Worm (Caenorhabditis elegans): ENCODE results near the gene C16B8.4.

DNA sequence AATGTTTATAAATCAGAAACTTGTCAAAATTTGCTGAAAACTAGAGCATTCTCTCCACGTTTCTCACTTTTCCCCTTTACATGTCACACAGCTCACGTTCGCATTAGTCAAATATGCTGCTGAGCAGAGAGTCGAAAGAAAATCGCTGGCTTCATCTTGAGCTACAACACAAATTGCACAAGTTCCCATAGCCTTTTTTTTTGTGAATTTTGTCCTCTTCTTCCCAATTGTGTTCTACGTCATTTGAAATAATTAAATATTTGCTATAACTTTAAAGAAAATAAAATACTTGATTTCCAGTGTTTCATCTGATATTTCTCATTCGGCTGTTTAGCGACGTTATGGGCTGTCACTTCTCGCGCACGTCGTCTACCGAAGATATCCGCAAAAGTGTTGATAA, 23.6 kb upstream of the C16B8.4 start, which contains the start of gene R02E12.5:
- TF ChIP-seq elt-2 (tag; optimal IDR thresholded peaks at IDR 0.05) (no peak), mdl-1 (tag; optimal IDR thresholded peaks at IDR 0.05) (no peak), aly-2 (tag; optimal IDR thresholded peaks at IDR 0.05) (no peak), ceh-82 (tag; optimal IDR thresholded peaks at IDR 0.05) (no peak), nhr-237 (tag; optimal IDR thresholded peaks at IDR 0.05) (no peak), unc-39 (tag; optimal IDR thresholded peaks at IDR 0.05) (no peak), nhr-28 (tag; optimal IDR thresholded peaks at IDR 0.05) (no peak), jun-1 (tag; optimal IDR thresholded peaks at IDR 0.05) (no peak), elt-1 (tag; optimal IDR thresholded peaks at IDR 0.05) (no peak), ceh-9 (tag; optimal IDR thresholded peaks at IDR 0.05) (no peak), ama-1 (optimal IDR thresholded peaks at IDR 0.05) (no peak)
